Worm (Caenorhabditis elegans): ENCODE results near the gene R05G6.1.

Gene R05G6.1

ce11 chrIV:7552958-7553553, 20.6 kb downstream of the R05G6.1 start, which contains the start of gene dif-1 (continued):
- TF ChIP-seq daf-12 (tag; optimal IDR thresholded peaks at IDR 0.05) (no peak), nhr-77 (tag; optimal IDR thresholded peaks at IDR 0.05) (no peak), ceh-16 (tag; optimal IDR thresholded peaks at IDR 0.05) (no peak), nhr-28 (tag; optimal IDR thresholded peaks at IDR 0.05) (no peak)

- TF ChIP-seq nhr-67 (tag; optimal IDR thresholded peaks at IDR 0.05) (no peak), nhr-28 (tag; optimal IDR thresholded peaks at IDR 0.05) (no peak), nfya-1 (tag; optimal IDR thresholded peaks at IDR 0.05; ENCODE audit: insufficient read depth) (peak; percentile 6), pha-4 (tag; optimal IDR thresholded peaks at IDR 0.05) (peak; percentile 57), ceh-28 (tag; optimal IDR thresholded peaks at IDR 0.05) (no peak)
These were observed 21.9 kb downstream of the R05G6.1 start, which contains the start of gene F49E8.6 for ce11 chrIV:7554351-7554750. TSS of gene F49E8.6 (minus strand) at chrIV:7554667.

ce11 chrIV:7556265-7556866, 23.9 kb downstream of the R05G6.1 start, which contains the start of the genes F49E8.7, F49E8.8 and nprl-2:
TSS of gene F49E8.7 (minus strand) at chrIV:7556365.
TSS of gene F49E8.8 (plus strand) at chrIV:7556637.
TSS of gene nprl-2 (plus strand) at chrIV:7556816.
- peak; percentile 32 for TF ChIP-seq pha-4 (tag; optimal IDR thresholded peaks at IDR 0.05)
- TF ChIP-seq egl-27 (tag; optimal IDR thresholded peaks at IDR 0.05) = no peak

- TF ChIP-seq tbx-2 (tag; optimal IDR thresholded peaks at IDR 0.05) (no peak), unc-62 (GFP tag; optimal IDR thresholded peaks at IDR 0.05) (no peak), daf-12 (tag; optimal IDR thresholded peaks at IDR 0.05) (no peak), ZK546.5 (tag; optimal IDR thresholded peaks at IDR 0.05) (no peak), egl-27 (tag; optimal IDR thresholded peaks at IDR 0.05) (no peak), elt-3 (tag; optimal IDR thresholded peaks at IDR 0.05) (no peak), zag-1 (tag; optimal IDR thresholded peaks at IDR 0.05) (no peak), elt-1 (tag; optimal IDR thresholded peaks at IDR 0.05) (no peak), nhr-12 (tag; optimal IDR thresholded peaks at IDR 0.05) (no peak), nhr-23 (tag; optimal IDR thresholded peaks at IDR 0.05) (no peak), eor-1 (tag; optimal IDR thresholded peaks at IDR 0.05) (no peak), hmg-11 (tag; optimal IDR thresholded peaks at IDR 0.05) (no peak), ceh-82 (tag; optimal IDR thresholded peaks at IDR 0.05) (no peak), R02D3.7 (tag; optimal IDR thresholded peaks at IDR 0.05) (no peak), nhr-25 (tag; optimal IDR thresholded peaks at IDR 0.05) (no peak)
These were observed 26.2 kb downstream of the R05G6.1 start for ce11 chrIV:7558653-7559052.

ce11 chrIV:7559237-7559636, 26.8 kb downstream of the R05G6.1 start:
- TF ChIP-seq pqm-1 (tag; optimal IDR thresholded peaks at IDR 0.05) (no peak), elt-1 (tag; optimal IDR thresholded peaks at IDR 0.05) (no peak), tbx-2 (tag; optimal IDR thresholded peaks at IDR 0.05) (no peak), lin-15B (tag; optimal IDR thresholded peaks at IDR 0.05) (no peak), fkh-2 (tag; optimal IDR thresholded peaks at IDR 0.05) (no peak), egl-5 (tag; optimal IDR thresholded peaks at IDR 0.05) (no peak), ceh-28 (tag; optimal IDR thresholded peaks at IDR 0.05) (no peak), snpc-4 (tag; optimal IDR thresholded peaks at IDR 0.05) (no peak), skn-1 (tag; optimal IDR thresholded peaks at IDR 0.05) (no peak), zag-1 (tag; optimal IDR thresholded peaks at IDR 0.05) (no peak), ZK546.5 (tag; optimal IDR thresholded peaks at IDR 0.05) (no peak), ceh-9 (tag; optimal IDR thresholded peaks at IDR 0.05) (no peak), aly-2 (tag; optimal IDR thresholded peaks at IDR 0.05) (no peak), nhr-237 (tag; optimal IDR thresholded peaks at IDR 0.05) (no peak), nhr-28 (tag; optimal IDR thresholded peaks at IDR 0.05) (no peak)

ce11 chrIV:7561614-7562142, 29.2 kb downstream of the R05G6.1 start, which contains the start of gene ima-3:
TSS of gene ima-3 (minus strand) at chrIV:7561664.
- TF ChIP-seq ZK546.5 (tag; optimal IDR thresholded peaks at IDR 0.05) (no peak), eor-1 (tag; optimal IDR thresholded peaks at IDR 0.05) (no peak), elt-1 (tag; optimal IDR thresholded peaks at IDR 0.05) (no peak), zag-1 (tag; optimal IDR thresholded peaks at IDR 0.05) (no peak), mdl-1 (tag; optimal IDR thresholded peaks at IDR 0.05) (no peak), skn-1 (tag; optimal IDR thresholded peaks at IDR 0.05) (no peak), lsy-12 (tag; optimal IDR thresholded peaks at IDR 0.05) (no peak), fkh-2 (tag; optimal IDR thresholded peaks at IDR 0.05) (no peak), nhr-77 (tag; optimal IDR thresholded peaks at IDR 0.05) (no peak), hmg-11 (tag; optimal IDR thresholded peaks at IDR 0.05) (peak; percentile 39), nhr-28 (tag; optimal IDR thresholded peaks at IDR 0.05) (no peak), ceh-28 (tag; optimal IDR thresholded peaks at IDR 0.05) (no peak), lin-15B (tag; optimal IDR thresholded peaks at IDR 0.05) (peak; percentile 75), lin-39 (tag; optimal IDR thresholded peaks at IDR 0.05) (peak; percentile 48), ama-1 (optimal IDR thresholded peaks at IDR 0.05) (no peak), unc-39 (tag; optimal IDR thresholded peaks at IDR 0.05) (no peak), elt-2 (tag; optimal IDR thresholded peaks at IDR 0.05) (peak; percentile 12), mml-1 (tag; optimal IDR thresholded peaks at IDR 0.05) (no peak), nhr-76 (tag; optimal IDR thresholded peaks at IDR 0.05) (no peak), unc-62 (GFP tag; optimal IDR thresholded peaks at IDR 0.05) (no peak), nfya-1 (tag; optimal IDR thresholded peaks at IDR 0.05; ENCODE audit: insufficient read depth) (peak; percentile 59), fos-1 (tag; optimal IDR thresholded peaks at IDR 0.05) (no peak), egl-5 (tag; optimal IDR thresholded peaks at IDR 0.05) (peak; percentile 53), tbx-2 (tag; optimal IDR thresholded peaks at IDR 0.05) (no peak)
